Fruit fly (Drosophila melanogaster): ENCODE data around the gene CG13653.

DNA sequence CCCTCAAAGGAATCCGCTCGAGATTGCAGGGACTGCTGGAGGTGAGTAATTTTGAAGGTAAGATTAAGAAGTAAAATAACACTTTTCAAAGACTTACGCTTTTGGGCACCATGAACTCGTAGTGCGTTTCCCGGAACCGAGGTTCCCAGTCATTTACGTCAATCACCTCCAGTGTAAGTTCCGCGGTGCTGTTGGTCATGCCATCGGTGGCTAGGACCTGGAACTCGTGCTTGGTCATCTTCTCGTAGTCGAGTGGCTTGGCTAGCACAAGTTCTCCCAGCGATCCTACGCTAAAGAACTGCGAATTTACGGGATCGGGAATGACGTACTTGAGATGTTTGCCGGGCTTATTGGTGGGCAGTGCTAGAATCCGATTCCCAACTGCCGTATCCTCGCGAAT, 30.2 kb downstream of the CG13653 start:
- TF ChIP-seq cyc (GFP tag; optimal IDR thresholded peaks at IDR 0.05) (no peak), Blimp-1 (GFP tag; optimal IDR thresholded peaks at IDR 0.05) (no peak), CG9139 (GFP tag; optimal IDR thresholded peaks at IDR 0.05) (no peak), dac (GFP tag; optimal IDR thresholded peaks at IDR 0.05) (no peak), CG1621 (tag; optimal IDR thresholded peaks at IDR 0.05) (no peak), CG34406 (GFP tag; optimal IDR thresholded peaks at IDR 0.05) (no peak), CG6792 (GFP tag; optimal IDR thresholded peaks at IDR 0.05) (no peak), CG11902 (GFP tag; optimal IDR thresholded peaks at IDR 0.05) (no peak), CG8632 (GFP tag; optimal IDR thresholded peaks at IDR 0.05) (no peak), CG10631 (GFP tag; optimal IDR thresholded peaks at IDR 0.05) (no peak), salr (GFP tag; optimal IDR thresholded peaks at IDR 0.05) (no peak)

Data from whole organism, prepupa.